Worm (Caenorhabditis elegans) whole organism, L3 larva: ENCODE data around the gene W07E11.1.

ENCODE experiments used
- R02D3.7 ChIP-seq: fragments of 150-350 bp; optimal IDR thresholded peaks from 2 replicates; lab custom pipeline; 2014; ENCODE audit warnings: missing biosample characterization, missing genetic modification characterization
- ZK546.5 ChIP-seq: sonication (generic microtip); optimal IDR thresholded peaks from 2 replicates; lab custom pipeline; 2017; ENCODE audit warnings: missing biosample characterization, missing genetic modification characterization
- aly-2 ChIP-seq: fragments of 150-350 bp; optimal IDR thresholded peaks from 2 replicates; lab custom pipeline; 2014; ENCODE audit warnings: missing biosample characterization, missing genetic modification characterization
- ama-1 ChIP-seq: fragments of 150-350 bp; optimal IDR thresholded peaks from 2 replicates; lab custom pipeline; 2018
- ceh-16 ChIP-seq: sonication (generic microtip); optimal IDR thresholded peaks from 2 replicates; lab custom pipeline; 2017; ENCODE audit warnings: missing biosample characterization, missing genetic modification characterization
- ceh-28 ChIP-seq: fragments of 150-350 bp; optimal IDR thresholded peaks from 2 replicates; lab custom pipeline; 2014; ENCODE audit warnings: missing biosample characterization, missing genetic modification reagents, missing genetic modification characterization
- ceh-82 ChIP-seq: fragments of 150-350 bp; optimal IDR thresholded peaks from 2 replicates; lab custom pipeline; 2014; ENCODE audit warnings: missing biosample characterization, missing genetic modification characterization
- ceh-9 ChIP-seq: sonication (generic microtip); optimal IDR thresholded peaks from 2 replicates; lab custom pipeline; 2018; ENCODE audit warnings: missing biosample characterization, missing genetic modification characterization
- daf-12 ChIP-seq: fragments of 150-350 bp; optimal IDR thresholded peaks from 2 replicates; lab custom pipeline; 2014; ENCODE audit warnings: missing biosample characterization, missing genetic modification reagents, missing genetic modification characterization
- egl-27 ChIP-seq: sonication (generic microtip); optimal IDR thresholded peaks from 4 replicates; lab custom pipeline; 2017; ENCODE audit warnings: missing biosample characterization, missing genetic modification reagents, missing genetic modification characterization
- egl-5 ChIP-seq: fragments of 150-350 bp; optimal IDR thresholded peaks from 2 replicates; lab custom pipeline; 2017; ENCODE audit warnings: missing biosample characterization, missing genetic modification reagents, missing genetic modification characterization, inconsistent platforms
- elt-1 ChIP-seq: fragments of 150-350 bp; optimal IDR thresholded peaks from 2 replicates; lab custom pipeline; 2014; ENCODE audit warnings: missing biosample characterization, missing genetic modification characterization
- elt-2 ChIP-seq: sonication (generic microtip); optimal IDR thresholded peaks from 2 replicates; lab custom pipeline; 2016; ENCODE audit warnings: missing genetic modification reagents, mild to moderate bottlenecking, missing genetic modification characterization, missing compliant biosample characterization
- elt-3 ChIP-seq, 3 experiments: fragments of 150-350 bp in 1 of 3; sonication (generic microtip) in 2 of 3; optimal IDR thresholded peaks; 2 replicates in 2 of 3; 4 replicates in 1 of 3; lab custom pipeline; 2014 to 2017; ENCODE audit warnings: missing biosample characterization in 3 of 3, missing genetic modification characterization in 3 of 3
- eor-1 ChIP-seq, 2 experiments: fragments of 150-350 bp; optimal IDR thresholded peaks; 2 replicates each; lab custom pipeline; 2014 to 2018; ENCODE audit warnings: missing biosample characterization in 2 of 2, missing genetic modification characterization in 2 of 2
- fkh-10 ChIP-seq: sonication (generic microtip); optimal IDR thresholded peaks from 2 replicates; lab custom pipeline; 2017; ENCODE audit warnings: missing biosample characterization, missing genetic modification reagents, missing genetic modification characterization
- fkh-2 ChIP-seq: fragments of 150-350 bp; optimal IDR thresholded peaks from 2 replicates; lab custom pipeline; 2014; ENCODE audit warnings: missing biosample characterization, missing genetic modification reagents, missing genetic modification characterization
- fos-1 ChIP-seq: fragments of 150-350 bp; optimal IDR thresholded peaks from 2 replicates; lab custom pipeline; 2014; ENCODE audit warnings: missing biosample characterization, missing genetic modification characterization
- hmg-11 ChIP-seq: sonication (generic microtip); optimal IDR thresholded peaks from 2 replicates; lab custom pipeline; 2016; ENCODE audit warnings: missing genetic modification characterization, missing compliant biosample characterization
- jun-1 ChIP-seq: fragments of 150-350 bp; optimal IDR thresholded peaks from 2 replicates; lab custom pipeline; 2014; ENCODE audit warnings: missing biosample characterization, missing genetic modification reagents, missing genetic modification characterization
- lin-15B ChIP-seq: fragments of 150-350 bp; optimal IDR thresholded peaks from 2 replicates; lab custom pipeline; 2014; ENCODE audit warnings: missing biosample characterization, missing genetic modification characterization
- lin-39 ChIP-seq: fragments of 150-350 bp; optimal IDR thresholded peaks from 2 replicates; lab custom pipeline; 2018; ENCODE audit warnings: missing biosample characterization, missing genetic modification reagents, missing genetic modification characterization
- lsy-12 ChIP-seq: sonication (generic microtip); optimal IDR thresholded peaks from 2 replicates; lab custom pipeline; 2016; ENCODE audit warnings: mild to moderate bottlenecking, missing genetic modification characterization, missing compliant biosample characterization
- mdl-1 ChIP-seq: fragments of 150-350 bp; optimal IDR thresholded peaks from 2 replicates; lab custom pipeline; 2014; ENCODE audit warnings: missing biosample characterization, missing genetic modification characterization
- mml-1 ChIP-seq: fragments of 150-350 bp; sonication (generic microtip); optimal IDR thresholded peaks from 3 replicates; lab custom pipeline; 2014; ENCODE audit warnings: missing biosample characterization, missing genetic modification characterization
- nfya-1 ChIP-seq: sonication (generic microtip); optimal IDR thresholded peaks from 2 replicates; lab custom pipeline; 2017; ENCODE audit warnings: missing genetic modification characterization, mild to moderate bottlenecking, missing compliant biosample characterization, antibody characterized with exemption, moderate library complexity; ENCODE audit not compliant: insufficient read depth
- nhr-11 ChIP-seq: fragments of 150-350 bp; optimal IDR thresholded peaks from 2 replicates; lab custom pipeline; 2014; ENCODE audit warnings: missing biosample characterization, missing genetic modification characterization
- nhr-12 ChIP-seq: fragments of 150-350 bp; optimal IDR thresholded peaks from 2 replicates; lab custom pipeline; 2014; ENCODE audit warnings: missing biosample characterization, missing genetic modification characterization
- nhr-23 ChIP-seq: fragments of 150-350 bp; optimal IDR thresholded peaks from 2 replicates; lab custom pipeline; 2014; ENCODE audit warnings: missing biosample characterization, missing genetic modification reagents, missing genetic modification characterization
- nhr-237 ChIP-seq: fragments of 150-350 bp; optimal IDR thresholded peaks from 2 replicates; lab custom pipeline; 2014; ENCODE audit warnings: missing biosample characterization, missing genetic modification characterization
- nhr-25 ChIP-seq: sonication (generic microtip); optimal IDR thresholded peaks from 2 replicates; lab custom pipeline; 2017; ENCODE audit warnings: missing biosample characterization, missing genetic modification characterization
- nhr-28 ChIP-seq: fragments of 150-350 bp; optimal IDR thresholded peaks from 2 replicates; lab custom pipeline; 2014; ENCODE audit warnings: missing biosample characterization, missing genetic modification characterization
- nhr-43 ChIP-seq: sonication (generic microtip); optimal IDR thresholded peaks from 2 replicates; lab custom pipeline; 2016; ENCODE audit warnings: mild to moderate bottlenecking, missing genetic modification characterization, missing compliant biosample characterization; ENCODE audit not compliant: poor library complexity, severe bottlenecking
- nhr-67 ChIP-seq: fragments of 150-350 bp; optimal IDR thresholded peaks from 2 replicates; lab custom pipeline; 2014; ENCODE audit warnings: missing biosample characterization, missing genetic modification characterization
- nhr-76 ChIP-seq: fragments of 150-350 bp; sonication (generic microtip); optimal IDR thresholded peaks from 5 replicates; lab custom pipeline; 2014; ENCODE audit warnings: missing biosample characterization, missing genetic modification characterization
- nhr-77 ChIP-seq: fragments of 150-350 bp; optimal IDR thresholded peaks from 2 replicates; lab custom pipeline; 2014; ENCODE audit warnings: missing biosample characterization, missing genetic modification characterization
- pha-4 ChIP-seq: fragments of 150-350 bp; optimal IDR thresholded peaks from 2 replicates; lab custom pipeline; 2014; ENCODE audit warnings: missing biosample characterization, missing genetic modification reagents, missing genetic modification characterization
- pqm-1 ChIP-seq: fragments of 150-350 bp; optimal IDR thresholded peaks from 2 replicates; lab custom pipeline; 2017; ENCODE audit warnings: missing biosample characterization, missing genetic modification characterization, inconsistent platforms
- sea-2 ChIP-seq: fragments of 150-350 bp; sonication (generic microtip); optimal IDR thresholded peaks from 4 replicates; lab custom pipeline; 2014; ENCODE audit warnings: missing biosample characterization, missing genetic modification reagents, missing genetic modification characterization
- skn-1 ChIP-seq: fragments of 150-350 bp; optimal IDR thresholded peaks from 2 replicates; lab custom pipeline; 2014; ENCODE audit warnings: missing biosample characterization, missing genetic modification characterization
- snpc-4 ChIP-seq: fragments of 150-350 bp; optimal IDR thresholded peaks from 2 replicates; lab custom pipeline; 2014; ENCODE audit warnings: missing biosample characterization, missing genetic modification characterization
- tbx-2 ChIP-seq: sonication (generic microtip); optimal IDR thresholded peaks from 2 replicates; lab custom pipeline; 2016; ENCODE audit warnings: mild to moderate bottlenecking, missing genetic modification characterization, missing compliant biosample characterization
- unc-39 ChIP-seq: sonication (generic microtip); optimal IDR thresholded peaks from 4 replicates; lab custom pipeline; 2017; ENCODE audit warnings: missing biosample characterization, missing genetic modification characterization
- unc-62 ChIP-seq: fragments of 150-350 bp; sonication (generic microtip); optimal IDR thresholded peaks from 4 replicates; lab custom pipeline; 2014; ENCODE audit warnings: missing biosample characterization, missing genetic modification reagents, missing genetic modification characterization
- zag-1 ChIP-seq: fragments of 150-350 bp; optimal IDR thresholded peaks from 2 replicates; lab custom pipeline; 2014; ENCODE audit warnings: missing biosample characterization, missing genetic modification characterization
- ztf-11 ChIP-seq: fragments of 150-350 bp; optimal IDR thresholded peaks from 2 replicates; lab custom pipeline; 2014; ENCODE audit warnings: missing biosample characterization, missing genetic modification characterization
- ztf-4 ChIP-seq: fragments of 150-350 bp; optimal IDR thresholded peaks from 2 replicates; lab custom pipeline; 2014; ENCODE audit warnings: missing biosample characterization, missing genetic modification characterization

The W07E11.1 gene

ce11 chrX:10146592-10146991 is 62.2 kb downstream of the W07E11.1 start, which contains the start of gene unc-115:
Gene unc-115, plus strand, starts transcription at chrX:10146892.
- TF ChIP-seq lin-39 (peak; percentile 93), ama-1 (lab: Kevin White, UChicago) (no peak), ceh-16 (tag; lab: Kevin White, UChicago) (no peak), fkh-10 (no peak), ztf-4 (no peak), unc-62 (GFP tag; lab: Kevin White, UChicago) (peak; percentile 1), mdl-1 (tag; lab: Kevin White, UChicago) (peak; percentile 74), mml-1 (no peak), sea-2 (GFP tag; lab: Kevin White, UChicago) (no peak), nhr-43 (peak; percentile 63), tbx-2 (peak; percentile 87), daf-12 (tag; lab: Kevin White, UChicago) (no peak), nhr-11 (tag; lab: Kevin White, UChicago) (peak; percentile 38), nhr-28 (tag; lab: Kevin White, UChicago) (no peak), jun-1 (peak; percentile 74), elt-2 (tag; lab: Kevin White, UChicago) (peak; percentile 56), nhr-76 (tag; lab: Kevin White, UChicago) (no peak), fkh-2 (no peak), nfya-1 (tag; lab: Kevin White, UChicago) (peak; percentile 95), skn-1 (tag; lab: Kevin White, UChicago) (peak; percentile 54), nhr-237 (tag; lab: Kevin White, UChicago) (no peak), elt-1 (tag; lab: Kevin White, UChicago) (no peak), hmg-11 (tag; lab: Kevin White, UChicago) (peak; percentile 95), egl-5 (tag; lab: Kevin White, UChicago) (peak; percentile 58), R02D3.7 (tag; lab: Kevin White, UChicago) (peak; percentile 67), aly-2 (tag; lab: Kevin White, UChicago) (no peak), egl-27 (tag; lab: Kevin White, UChicago) (peak; percentile 71), nhr-12 (tag; lab: Kevin White, UChicago) (no peak), unc-39 (tag; lab: Kevin White, UChicago) (no peak), ceh-82 (tag; lab: Kevin White, UChicago) (peak; percentile 71), nhr-25 (peak; percentile 62), ztf-11 (tag; lab: Kevin White, UChicago) (no peak), fos-1 (tag; lab: Kevin White, UChicago) (no peak), nhr-77 (tag; lab: Kevin White, UChicago) (no peak), lsy-12 (tag; lab: Kevin White, UChicago) (peak; percentile 91), zag-1 (tag; lab: Kevin White, UChicago) (peak; percentile 59), lin-15B (tag; lab: Kevin White, UChicago) (peak; percentile 35), nhr-23 (peak; percentile 66), ceh-28 (tag; lab: Kevin White, UChicago) (peak; percentile 90), pha-4 (tag; lab: Kevin White, UChicago) (peak; percentile 81), snpc-4 (tag; lab: Kevin White, UChicago) (peak; percentile 52), eor-1 (tag; optimal IDR thresholded peaks at IDR 0.05; lab: Kevin White, UChicago) (no peak), elt-3 (tag; optimal IDR thresholded peaks at IDR 0.05; lab: Kevin White, UChicago) (no peak), pqm-1 (tag; lab: Kevin White, UChicago) (no peak), nhr-67 (no peak), ZK546.5 (tag; lab: Kevin White, UChicago) (no peak), ceh-9 (tag; lab: Kevin White, UChicago) (no peak)
